Worm (Caenorhabditis elegans) whole organism, mixed stage, embryonic: ENCODE data around the gene gss-1.

Source experiments
- M03D4.4 ChIP-seq: sonication (generic microtip); optimal IDR thresholded peaks from 2 replicates; lab custom pipeline; 2017; ENCODE audit warnings: mild to moderate bottlenecking, missing genetic modification characterization, missing compliant biosample characterization
- bed-3 ChIP-seq: fragments of 200-800 bp; sonication (Bioruptor generic); optimal IDR thresholded peaks from 3 replicates; lab custom pipeline; 2018; ENCODE audit warnings: mild to moderate bottlenecking, missing genetic modification characterization, moderate library complexity, missing compliant biosample characterization
- blmp-1 ChIP-seq: fragments of 150-350 bp; optimal IDR thresholded peaks from 2 replicates; lab custom pipeline; 2014; ENCODE audit warnings: missing biosample characterization, missing genetic modification characterization
- ceh-39 ChIP-seq: fragments of 150-350 bp; optimal IDR thresholded peaks from 2 replicates; lab custom pipeline; 2014; ENCODE audit warnings: missing biosample characterization, missing genetic modification characterization
- ceh-43 ChIP-seq: fragments of 200-800 bp; sonication (Bioruptor generic); optimal IDR thresholded peaks from 2 replicates; lab custom pipeline; 2018; ENCODE audit warnings: mild to moderate bottlenecking, missing genetic modification characterization, moderate library complexity, missing compliant biosample characterization
- ceh-83 ChIP-seq: fragments of 200-800 bp; sonication (Bioruptor generic); optimal IDR thresholded peaks from 2 replicates; lab custom pipeline; 2018; ENCODE audit warnings: mild to moderate bottlenecking, missing genetic modification characterization, missing compliant biosample characterization
- ces-1 ChIP-seq: fragments of 150-350 bp; optimal IDR thresholded peaks from 2 replicates; lab custom pipeline; 2014; ENCODE audit warnings: missing biosample characterization, missing genetic modification reagents, missing genetic modification characterization
- cnd-1 ChIP-seq: fragments of 200-800 bp; sonication (Bioruptor generic); optimal IDR thresholded peaks from 2 replicates; lab custom pipeline; 2018; ENCODE audit warnings: mild to moderate bottlenecking, missing genetic modification characterization, missing compliant biosample characterization
- drap-1 ChIP-seq: fragments of 200-800 bp; sonication (Bioruptor generic); optimal IDR thresholded peaks from 3 replicates; lab custom pipeline; 2018; ENCODE audit warnings: mild to moderate bottlenecking, missing genetic modification characterization, missing compliant biosample characterization
- elt-1 ChIP-seq: sonication (generic microtip); optimal IDR thresholded peaks from 2 replicates; lab custom pipeline; 2017; ENCODE audit warnings: missing genetic modification characterization, mild to moderate bottlenecking, missing compliant biosample characterization, antibody characterized with exemption, moderate library complexity, borderline replicate concordance; ENCODE audit not compliant: insufficient read depth
- elt-3 ChIP-seq: fragments of 150-350 bp; optimal IDR thresholded peaks from 2 replicates; lab custom pipeline; 2014; ENCODE audit warnings: missing biosample characterization, missing genetic modification characterization
- flh-1 ChIP-seq: fragments of 200-800 bp; sonication (Bioruptor generic); optimal IDR thresholded peaks from 2 replicates; lab custom pipeline; 2018; ENCODE audit warnings: mild to moderate bottlenecking, missing genetic modification characterization, moderate library complexity, missing compliant biosample characterization
- ham-2 ChIP-seq: fragments of 200-800 bp; sonication (Bioruptor generic); optimal IDR thresholded peaks from 2 replicates; lab custom pipeline; 2018; ENCODE audit warnings: mild to moderate bottlenecking, missing genetic modification characterization, missing compliant biosample characterization
- hlh-1 ChIP-seq: fragments of 150-350 bp; optimal IDR thresholded peaks from 2 replicates; lab custom pipeline; 2014; ENCODE audit warnings: missing biosample characterization, missing genetic modification reagents, missing genetic modification characterization
- lin-13 ChIP-seq: fragments of 150-350 bp; optimal IDR thresholded peaks from 2 replicates; lab custom pipeline; 2014; ENCODE audit warnings: missing biosample characterization, missing genetic modification characterization
- lin-32 ChIP-seq: fragments of 200-800 bp; sonication (Bioruptor generic); optimal IDR thresholded peaks from 2 replicates; lab custom pipeline; 2018; ENCODE audit warnings: mild to moderate bottlenecking, missing genetic modification characterization, missing compliant biosample characterization
- lsy-2 ChIP-seq: fragments of 150-350 bp; optimal IDR thresholded peaks from 2 replicates; lab custom pipeline; 2014; ENCODE audit warnings: missing biosample characterization, missing genetic modification characterization
- mep-1 ChIP-seq: fragments of 150-350 bp; optimal IDR thresholded peaks from 2 replicates; lab custom pipeline; 2017; ENCODE audit warnings: missing biosample characterization, missing genetic modification reagents, missing genetic modification characterization, inconsistent platforms
- mls-2 ChIP-seq: sonication (generic microtip); optimal IDR thresholded peaks from 2 replicates; lab custom pipeline; 2016; ENCODE audit warnings: mild to moderate bottlenecking, missing genetic modification characterization, moderate library complexity, missing compliant biosample characterization
- nhr-12 ChIP-seq: fragments of 150-350 bp; optimal IDR thresholded peaks from 2 replicates; lab custom pipeline; 2014; ENCODE audit warnings: missing biosample characterization, missing genetic modification characterization
- nhr-2 ChIP-seq: fragments of 150-350 bp; optimal IDR thresholded peaks from 2 replicates; lab custom pipeline; 2014; ENCODE audit warnings: missing biosample characterization, missing genetic modification characterization
- nhr-237 ChIP-seq: fragments of 150-350 bp; optimal IDR thresholded peaks from 2 replicates; lab custom pipeline; 2014; ENCODE audit warnings: missing biosample characterization, missing genetic modification characterization
- nhr-28 ChIP-seq: fragments of 150-350 bp; optimal IDR thresholded peaks from 2 replicates; lab custom pipeline; 2014; ENCODE audit warnings: missing biosample characterization, missing genetic modification characterization
- nhr-76 ChIP-seq: sonication (generic microtip); optimal IDR thresholded peaks from 2 replicates; lab custom pipeline; 2017; ENCODE audit warnings: missing biosample characterization, missing genetic modification characterization
- pha-4 ChIP-seq: fragments of 150-350 bp; optimal IDR thresholded peaks from 2 replicates; lab custom pipeline; 2018; ENCODE audit warnings: missing biosample characterization, missing genetic modification reagents, missing genetic modification characterization
- sem-2 ChIP-seq: fragments of 200-800 bp; sonication (Bioruptor generic); optimal IDR thresholded peaks from 2 replicates; lab custom pipeline; 2018; ENCODE audit warnings: mild to moderate bottlenecking, missing genetic modification characterization, missing compliant biosample characterization
- snpc-4 ChIP-seq: fragments of 150-350 bp; optimal IDR thresholded peaks from 2 replicates; lab custom pipeline; 2014; ENCODE audit warnings: missing biosample characterization, missing genetic modification characterization
- sptf-1 ChIP-seq: sonication (generic microtip); optimal IDR thresholded peaks from 2 replicates; lab custom pipeline; 2017; ENCODE audit warnings: mild to moderate bottlenecking, missing genetic modification characterization, moderate library complexity, missing compliant biosample characterization
- tbx-8 ChIP-seq: fragments of 200-800 bp; sonication (Bioruptor generic); optimal IDR thresholded peaks from 2 replicates; lab custom pipeline; 2018; ENCODE audit warnings: mild to moderate bottlenecking, missing genetic modification characterization, moderate library complexity, missing compliant biosample characterization
- unc-120 ChIP-seq: sonication (generic microtip); optimal IDR thresholded peaks from 2 replicates; lab custom pipeline; 2017; ENCODE audit warnings: missing genetic modification characterization, missing compliant biosample characterization; ENCODE audit not compliant: poor library complexity, severe bottlenecking
- unc-39 ChIP-seq: fragments of 150-350 bp; optimal IDR thresholded peaks from 2 replicates; lab custom pipeline; 2014; ENCODE audit warnings: missing biosample characterization, missing genetic modification characterization
- unc-62 ChIP-seq: fragments of 150-350 bp; optimal IDR thresholded peaks from 2 replicates; lab custom pipeline; 2014; ENCODE audit warnings: missing biosample characterization, missing genetic modification reagents, missing genetic modification characterization
- zip-8 ChIP-seq: fragments of 150-350 bp; optimal IDR thresholded peaks from 2 replicates; lab custom pipeline; 2014; ENCODE audit warnings: missing biosample characterization, missing genetic modification characterization
- ztf-11 ChIP-seq: fragments of 150-350 bp; optimal IDR thresholded peaks from 2 replicates; lab custom pipeline; 2014; ENCODE audit warnings: missing biosample characterization, missing genetic modification characterization

Gene gss-1

ce11 chrII:9438853-9439252 is 22.6 kb upstream of the gss-1 start:
- TF ChIP-seq sptf-1 (tag; lab: Kevin White, UChicago) (no peak), nhr-2 (tag; lab: Kevin White, UChicago) (no peak), lsy-2 (tag; lab: Kevin White, UChicago) (no peak), zip-8 (no peak), sem-2 (GFP tag; lab: Kevin White, UChicago) (no peak), mls-2 (tag; lab: Kevin White, UChicago) (no peak), M03D4.4 (tag; lab: Kevin White, UChicago) (no peak), tbx-8 (no peak), lin-32 (GFP tag; lab: Kevin White, UChicago) (no peak), ceh-83 (GFP tag; lab: Kevin White, UChicago) (no peak)

ce11 chrII:9438227-9438626 is 22.0 kb upstream of the gss-1 start, which contains the start of gene chil-13:
Gene chil-13 (minus strand): TSS chrII:9438327.
- TF ChIP-seq nhr-2 (tag; lab: Kevin White, UChicago) (no peak), sem-2 (GFP tag; lab: Kevin White, UChicago) (no peak), mep-1 (tag; lab: Kevin White, UChicago) (no peak), nhr-237 (tag; lab: Kevin White, UChicago) (no peak), pha-4 (tag; lab: Kevin White, UChicago) (no peak), elt-3 (no peak), bed-3 (no peak), snpc-4 (tag; lab: Kevin White, UChicago) (no peak), unc-39 (tag; lab: Kevin White, UChicago) (no peak), unc-120 (tag; lab: Kevin White, UChicago) (no peak), ces-1 (GFP tag; lab: Kevin White, UChicago) (no peak), mls-2 (tag; lab: Kevin White, UChicago) (no peak), tbx-8 (no peak), nhr-12 (tag; lab: Kevin White, UChicago) (no peak)

ce11 chrII:9436009-9436408 is 19.8 kb upstream of the gss-1 start, which contains the start of gene kin-16:
Gene kin-16 (minus strand): TSS chrII:9436109.
- no peak for TF ChIP-seq pha-4 (tag; lab: Kevin White, UChicago)
- TF ChIP-seq ham-2 (GFP tag; lab: Kevin White, UChicago), result no peak
- no peak for TF ChIP-seq ceh-43
- no peak for TF ChIP-seq lin-32 (GFP tag; lab: Kevin White, UChicago)
- TF ChIP-seq ceh-83 (GFP tag; lab: Kevin White, UChicago), result no peak
- no peak for TF ChIP-seq sem-2 (GFP tag; lab: Kevin White, UChicago)
- TF ChIP-seq lsy-2 (tag; lab: Kevin White, UChicago), result no peak
- TF ChIP-seq mls-2 (tag; lab: Kevin White, UChicago), result no peak
- no peak for TF ChIP-seq tbx-8
- no peak for TF ChIP-seq nhr-28 (tag; lab: Kevin White, UChicago)
- TF ChIP-seq elt-1 (tag; lab: Kevin White, UChicago), result no peak
- TF ChIP-seq nhr-76, result no peak
- TF ChIP-seq zip-8, result no peak
- no peak for TF ChIP-seq drap-1 (GFP tag; lab: Kevin White, UChicago)
- TF ChIP-seq sptf-1 (tag; lab: Kevin White, UChicago), result no peak
- TF ChIP-seq nhr-12 (tag; lab: Kevin White, UChicago), result no peak
- no peak for TF ChIP-seq unc-120 (tag; lab: Kevin White, UChicago)
- no peak for TF ChIP-seq cnd-1 (tag; lab: Kevin White, UChicago)
- TF ChIP-seq hlh-1 (tag; lab: Kevin White, UChicago), result no peak

- TF ChIP-seq pha-4 (tag; lab: Kevin White, UChicago) (no peak), nhr-2 (tag; lab: Kevin White, UChicago) (no peak), lin-13 (tag; lab: Kevin White, UChicago) (no peak), blmp-1 (tag; lab: Kevin White, UChicago) (no peak), unc-62 (no peak), nhr-28 (tag; lab: Kevin White, UChicago) (no peak), ztf-11 (tag; lab: Kevin White, UChicago) (no peak), unc-39 (tag; lab: Kevin White, UChicago) (no peak), elt-3 (no peak), bed-3 (no peak), ham-2 (GFP tag; lab: Kevin White, UChicago) (no peak), nhr-12 (tag; lab: Kevin White, UChicago) (no peak), sptf-1 (tag; lab: Kevin White, UChicago) (no peak), ceh-39 (tag; lab: Kevin White, UChicago) (no peak), mep-1 (tag; lab: Kevin White, UChicago) (no peak), lin-32 (GFP tag; lab: Kevin White, UChicago) (no peak), flh-1 (no peak)
Measured at ce11 chrII:9433609-9434008, 17.4 kb upstream of the gss-1 start, which contains the start of gene kin-15. Gene kin-15 (minus strand): TSS chrII:9433709.
